Worm (Caenorhabditis elegans): Measurements from ENCODE around the gene fbxa-55.

The fbxa-55 gene

ce11 chrIII:896904-897303, 39.0 kb downstream of the fbxa-55 start:
- no peak for TF ChIP-seq W03F9.2 (tag; optimal IDR thresholded peaks at IDR 0.05)
- no peak for TF ChIP-seq him-1 (tag; optimal IDR thresholded peaks at IDR 0.05)
- no peak for TF ChIP-seq dao-5 (tag; optimal IDR thresholded peaks at IDR 0.05)

ce11 chrIII:895525-895924, 40.4 kb downstream of the fbxa-55 start, which contains the start of the genes ztf-18 and F23H11.2:
TSS of gene ztf-18 (minus strand) at chrIII:895712.
TSS of gene F23H11.2 (plus strand) at chrIII:895747.
- no peak for TF ChIP-seq him-1 (tag; optimal IDR thresholded peaks at IDR 0.05)
- TF ChIP-seq W03F9.2 (tag; optimal IDR thresholded peaks at IDR 0.05), result no peak
- no peak for TF ChIP-seq dao-5 (tag; optimal IDR thresholded peaks at IDR 0.05)

- no peak for TF ChIP-seq him-1 (tag; optimal IDR thresholded peaks at IDR 0.05)
- TF ChIP-seq dao-5 (tag; optimal IDR thresholded peaks at IDR 0.05), result no peak
- no peak for TF ChIP-seq W03F9.2 (tag; optimal IDR thresholded peaks at IDR 0.05)
Measured at ce11 chrIII:891014-891413, 44.9 kb downstream of the fbxa-55 start, which contains the start of gene T24C4.10. TSS of gene T24C4.10 (minus strand) at chrIII:891243.

ce11 chrIII:888983-889549, 46.8 kb downstream of the fbxa-55 start:
- TF ChIP-seq dao-5 (tag; optimal IDR thresholded peaks at IDR 0.05) (no peak), W03F9.2 (tag; optimal IDR thresholded peaks at IDR 0.05) (no peak), him-1 (tag; optimal IDR thresholded peaks at IDR 0.05) (no peak)

- TF ChIP-seq W03F9.2 (tag; optimal IDR thresholded peaks at IDR 0.05) (peak; percentile 14), dao-5 (tag; optimal IDR thresholded peaks at IDR 0.05) (no peak), him-1 (tag; optimal IDR thresholded peaks at IDR 0.05) (peak; percentile 66)
Measured at ce11 chrIII:887874-888299, 48.0 kb downstream of the fbxa-55 start.

ce11 chrIII:886726-887125, 49.2 kb downstream of the fbxa-55 start, which contains the start of gene zer-1:
TSS of gene zer-1 (minus strand) at chrIII:886793.
- TF ChIP-seq W03F9.2 (tag; optimal IDR thresholded peaks at IDR 0.05) (no peak), him-1 (tag; optimal IDR thresholded peaks at IDR 0.05) (no peak), dao-5 (tag; optimal IDR thresholded peaks at IDR 0.05) (no peak)

- TF ChIP-seq him-1 (tag; optimal IDR thresholded peaks at IDR 0.05) (no peak), dao-5 (tag; optimal IDR thresholded peaks at IDR 0.05) (no peak), W03F9.2 (tag; optimal IDR thresholded peaks at IDR 0.05) (no peak)
Measured at ce11 chrIII:883595-883994, 52.3 kb downstream of the fbxa-55 start.

Measured in whole organism, L4/young adult.